Worm (Caenorhabditis elegans): ENCODE measurements around the gene unc-97.

DNA sequence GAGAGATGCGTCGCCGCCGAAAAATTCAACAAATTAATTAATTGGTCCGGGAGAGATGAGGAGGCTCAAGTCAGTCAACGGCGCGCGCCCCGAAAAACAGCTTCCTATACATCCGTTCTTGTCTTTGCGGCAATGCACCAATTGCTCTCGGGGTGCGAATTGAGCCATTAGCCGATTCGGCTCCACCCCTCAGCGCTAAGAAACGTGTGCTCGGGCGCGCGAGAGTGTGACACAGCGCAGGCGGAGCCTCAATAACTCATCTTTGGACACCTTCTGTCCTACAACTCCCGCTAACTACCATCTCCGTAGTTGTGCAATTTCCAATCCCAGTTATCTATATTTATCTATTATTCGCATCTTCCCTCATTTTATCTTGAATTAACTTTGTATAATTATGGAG lies 20.3 kb upstream of the unc-97 start:
- TF ChIP-seq nhr-11 (tag; optimal IDR thresholded peaks at IDR 0.05): no peak
- no peak for TF ChIP-seq nfya-1 (tag; optimal IDR thresholded peaks at IDR 0.05; ENCODE audit: insufficient read depth)
- TF ChIP-seq ZK546.5 (tag; optimal IDR thresholded peaks at IDR 0.05): no peak
- no peak for TF ChIP-seq ztf-11 (tag; optimal IDR thresholded peaks at IDR 0.05)
- no peak for TF ChIP-seq pqm-1 (tag; optimal IDR thresholded peaks at IDR 0.05)
- no peak for TF ChIP-seq nhr-237 (tag; optimal IDR thresholded peaks at IDR 0.05)
- TF ChIP-seq fos-1 (tag; optimal IDR thresholded peaks at IDR 0.05): no peak
- no peak for TF ChIP-seq unc-62 (GFP tag; optimal IDR thresholded peaks at IDR 0.05)
- no peak for TF ChIP-seq elt-1 (tag; optimal IDR thresholded peaks at IDR 0.05)
- TF ChIP-seq mml-1 (tag; optimal IDR thresholded peaks at IDR 0.05): no peak
- no peak for TF ChIP-seq nhr-28 (tag; optimal IDR thresholded peaks at IDR 0.05)
